Worm (Caenorhabditis elegans): ENCODE measurements around the gene T26A8.4.

DNA sequence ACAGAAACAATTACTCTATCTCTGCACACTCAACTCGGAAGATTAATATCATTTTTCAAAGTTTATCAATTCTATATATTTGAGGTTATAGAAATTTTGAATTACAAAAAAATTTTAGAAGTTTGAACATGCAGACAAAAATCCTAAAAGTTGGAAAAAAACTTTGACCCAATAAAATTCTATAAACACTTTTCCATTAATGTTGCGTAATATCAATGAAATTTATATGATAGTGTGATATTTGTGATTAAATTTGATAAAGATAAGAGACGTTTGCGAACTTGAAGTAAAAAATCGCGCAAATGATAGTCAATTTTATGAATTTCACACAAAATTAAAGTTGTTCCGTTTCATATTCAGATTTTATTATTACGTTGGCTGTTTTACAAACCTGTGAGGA lies 21.4 kb upstream of the T26A8.4 start:
- TF ChIP-seq attf-6 (GFP tag; IDR thresholded peaks at IDR 0.05): no peak
- TF ChIP-seq dpl-1 (GFP tag; optimal IDR thresholded peaks at IDR 0.05): no peak
- TF ChIP-seq ets-4 (GFP tag; optimal IDR thresholded peaks at IDR 0.05): no peak
